Worm (Caenorhabditis elegans) whole organism, L3 larva: ENCODE data around the gene C01G6.4.

Experiments
- ZK546.5 ChIP-seq: sonication (generic microtip); optimal IDR thresholded peaks from 2 replicates; lab custom pipeline; 2017; ENCODE audit warnings: missing biosample characterization, missing genetic modification characterization
- aly-2 ChIP-seq: fragments of 150-350 bp; optimal IDR thresholded peaks from 2 replicates; lab custom pipeline; 2014; ENCODE audit warnings: missing biosample characterization, missing genetic modification characterization
- ama-1 ChIP-seq: fragments of 150-350 bp; optimal IDR thresholded peaks from 2 replicates; lab custom pipeline; 2018
- ceh-16 ChIP-seq: sonication (generic microtip); optimal IDR thresholded peaks from 2 replicates; lab custom pipeline; 2017; ENCODE audit warnings: missing biosample characterization, missing genetic modification characterization
- ceh-28 ChIP-seq: fragments of 150-350 bp; optimal IDR thresholded peaks from 2 replicates; lab custom pipeline; 2014; ENCODE audit warnings: missing biosample characterization, missing genetic modification reagents, missing genetic modification characterization
- ceh-9 ChIP-seq: sonication (generic microtip); optimal IDR thresholded peaks from 2 replicates; lab custom pipeline; 2018; ENCODE audit warnings: missing biosample characterization, missing genetic modification characterization
- daf-12 ChIP-seq: fragments of 150-350 bp; optimal IDR thresholded peaks from 2 replicates; lab custom pipeline; 2014; ENCODE audit warnings: missing biosample characterization, missing genetic modification reagents, missing genetic modification characterization
- egl-27 ChIP-seq: sonication (generic microtip); optimal IDR thresholded peaks from 4 replicates; lab custom pipeline; 2017; ENCODE audit warnings: missing biosample characterization, missing genetic modification reagents, missing genetic modification characterization
- egl-5 ChIP-seq: fragments of 150-350 bp; optimal IDR thresholded peaks from 2 replicates; lab custom pipeline; 2017; ENCODE audit warnings: missing biosample characterization, missing genetic modification reagents, missing genetic modification characterization, inconsistent platforms
- elt-1 ChIP-seq: fragments of 150-350 bp; optimal IDR thresholded peaks from 2 replicates; lab custom pipeline; 2014; ENCODE audit warnings: missing biosample characterization, missing genetic modification characterization
- elt-2 ChIP-seq: sonication (generic microtip); optimal IDR thresholded peaks from 2 replicates; lab custom pipeline; 2016; ENCODE audit warnings: missing genetic modification reagents, mild to moderate bottlenecking, missing genetic modification characterization, missing compliant biosample characterization
- elt-3 ChIP-seq, 3 experiments: fragments of 150-350 bp in 1 of 3; sonication (generic microtip) in 2 of 3; optimal IDR thresholded peaks; 2 replicates in 2 of 3; 4 replicates in 1 of 3; lab custom pipeline; 2014 to 2017; ENCODE audit warnings: missing biosample characterization in 3 of 3, missing genetic modification characterization in 3 of 3
- eor-1 ChIP-seq, 2 experiments: fragments of 150-350 bp; optimal IDR thresholded peaks; 2 replicates each; lab custom pipeline; 2014 to 2018; ENCODE audit warnings: missing biosample characterization in 2 of 2, missing genetic modification characterization in 2 of 2
- fkh-10 ChIP-seq: sonication (generic microtip); optimal IDR thresholded peaks from 2 replicates; lab custom pipeline; 2017; ENCODE audit warnings: missing biosample characterization, missing genetic modification reagents, missing genetic modification characterization
- fkh-2 ChIP-seq: fragments of 150-350 bp; optimal IDR thresholded peaks from 2 replicates; lab custom pipeline; 2014; ENCODE audit warnings: missing biosample characterization, missing genetic modification reagents, missing genetic modification characterization
- fos-1 ChIP-seq: fragments of 150-350 bp; optimal IDR thresholded peaks from 2 replicates; lab custom pipeline; 2014; ENCODE audit warnings: missing biosample characterization, missing genetic modification characterization
- hmg-11 ChIP-seq: sonication (generic microtip); optimal IDR thresholded peaks from 2 replicates; lab custom pipeline; 2016; ENCODE audit warnings: missing genetic modification characterization, missing compliant biosample characterization
- jun-1 ChIP-seq: fragments of 150-350 bp; optimal IDR thresholded peaks from 2 replicates; lab custom pipeline; 2014; ENCODE audit warnings: missing biosample characterization, missing genetic modification reagents, missing genetic modification characterization
- lin-15B ChIP-seq: fragments of 150-350 bp; optimal IDR thresholded peaks from 2 replicates; lab custom pipeline; 2014; ENCODE audit warnings: missing biosample characterization, missing genetic modification characterization
- lin-39 ChIP-seq: fragments of 150-350 bp; optimal IDR thresholded peaks from 2 replicates; lab custom pipeline; 2018; ENCODE audit warnings: missing biosample characterization, missing genetic modification reagents, missing genetic modification characterization
- lsy-12 ChIP-seq: sonication (generic microtip); optimal IDR thresholded peaks from 2 replicates; lab custom pipeline; 2016; ENCODE audit warnings: mild to moderate bottlenecking, missing genetic modification characterization, missing compliant biosample characterization
- mdl-1 ChIP-seq: fragments of 150-350 bp; optimal IDR thresholded peaks from 2 replicates; lab custom pipeline; 2014; ENCODE audit warnings: missing biosample characterization, missing genetic modification characterization
- mml-1 ChIP-seq: fragments of 150-350 bp; sonication (generic microtip); optimal IDR thresholded peaks from 3 replicates; lab custom pipeline; 2014; ENCODE audit warnings: missing biosample characterization, missing genetic modification characterization
- nfya-1 ChIP-seq: sonication (generic microtip); optimal IDR thresholded peaks from 2 replicates; lab custom pipeline; 2017; ENCODE audit warnings: missing genetic modification characterization, mild to moderate bottlenecking, missing compliant biosample characterization, antibody characterized with exemption, moderate library complexity; ENCODE audit not compliant: insufficient read depth
- nhr-11 ChIP-seq: fragments of 150-350 bp; optimal IDR thresholded peaks from 2 replicates; lab custom pipeline; 2014; ENCODE audit warnings: missing biosample characterization, missing genetic modification characterization
- nhr-12 ChIP-seq: fragments of 150-350 bp; optimal IDR thresholded peaks from 2 replicates; lab custom pipeline; 2014; ENCODE audit warnings: missing biosample characterization, missing genetic modification characterization
- nhr-23 ChIP-seq: fragments of 150-350 bp; optimal IDR thresholded peaks from 2 replicates; lab custom pipeline; 2014; ENCODE audit warnings: missing biosample characterization, missing genetic modification reagents, missing genetic modification characterization
- nhr-237 ChIP-seq: fragments of 150-350 bp; optimal IDR thresholded peaks from 2 replicates; lab custom pipeline; 2014; ENCODE audit warnings: missing biosample characterization, missing genetic modification characterization
- nhr-25 ChIP-seq: sonication (generic microtip); optimal IDR thresholded peaks from 2 replicates; lab custom pipeline; 2017; ENCODE audit warnings: missing biosample characterization, missing genetic modification characterization
- nhr-28 ChIP-seq: fragments of 150-350 bp; optimal IDR thresholded peaks from 2 replicates; lab custom pipeline; 2014; ENCODE audit warnings: missing biosample characterization, missing genetic modification characterization
- nhr-43 ChIP-seq: sonication (generic microtip); optimal IDR thresholded peaks from 2 replicates; lab custom pipeline; 2016; ENCODE audit warnings: mild to moderate bottlenecking, missing genetic modification characterization, missing compliant biosample characterization; ENCODE audit not compliant: poor library complexity, severe bottlenecking
- nhr-67 ChIP-seq: fragments of 150-350 bp; optimal IDR thresholded peaks from 2 replicates; lab custom pipeline; 2014; ENCODE audit warnings: missing biosample characterization, missing genetic modification characterization
- pha-4 ChIP-seq: fragments of 150-350 bp; optimal IDR thresholded peaks from 2 replicates; lab custom pipeline; 2014; ENCODE audit warnings: missing biosample characterization, missing genetic modification reagents, missing genetic modification characterization
- pqm-1 ChIP-seq: fragments of 150-350 bp; optimal IDR thresholded peaks from 2 replicates; lab custom pipeline; 2017; ENCODE audit warnings: missing biosample characterization, missing genetic modification characterization, inconsistent platforms
- sea-2 ChIP-seq: fragments of 150-350 bp; sonication (generic microtip); optimal IDR thresholded peaks from 4 replicates; lab custom pipeline; 2014; ENCODE audit warnings: missing biosample characterization, missing genetic modification reagents, missing genetic modification characterization
- skn-1 ChIP-seq: fragments of 150-350 bp; optimal IDR thresholded peaks from 2 replicates; lab custom pipeline; 2014; ENCODE audit warnings: missing biosample characterization, missing genetic modification characterization
- snpc-4 ChIP-seq: fragments of 150-350 bp; optimal IDR thresholded peaks from 2 replicates; lab custom pipeline; 2014; ENCODE audit warnings: missing biosample characterization, missing genetic modification characterization
- tbx-2 ChIP-seq: sonication (generic microtip); optimal IDR thresholded peaks from 2 replicates; lab custom pipeline; 2016; ENCODE audit warnings: mild to moderate bottlenecking, missing genetic modification characterization, missing compliant biosample characterization
- unc-39 ChIP-seq: sonication (generic microtip); optimal IDR thresholded peaks from 4 replicates; lab custom pipeline; 2017; ENCODE audit warnings: missing biosample characterization, missing genetic modification characterization
- unc-62 ChIP-seq: fragments of 150-350 bp; sonication (generic microtip); optimal IDR thresholded peaks from 4 replicates; lab custom pipeline; 2014; ENCODE audit warnings: missing biosample characterization, missing genetic modification reagents, missing genetic modification characterization
- ztf-11 ChIP-seq: fragments of 150-350 bp; optimal IDR thresholded peaks from 2 replicates; lab custom pipeline; 2014; ENCODE audit warnings: missing biosample characterization, missing genetic modification characterization

Gene C01G6.4

DNA sequence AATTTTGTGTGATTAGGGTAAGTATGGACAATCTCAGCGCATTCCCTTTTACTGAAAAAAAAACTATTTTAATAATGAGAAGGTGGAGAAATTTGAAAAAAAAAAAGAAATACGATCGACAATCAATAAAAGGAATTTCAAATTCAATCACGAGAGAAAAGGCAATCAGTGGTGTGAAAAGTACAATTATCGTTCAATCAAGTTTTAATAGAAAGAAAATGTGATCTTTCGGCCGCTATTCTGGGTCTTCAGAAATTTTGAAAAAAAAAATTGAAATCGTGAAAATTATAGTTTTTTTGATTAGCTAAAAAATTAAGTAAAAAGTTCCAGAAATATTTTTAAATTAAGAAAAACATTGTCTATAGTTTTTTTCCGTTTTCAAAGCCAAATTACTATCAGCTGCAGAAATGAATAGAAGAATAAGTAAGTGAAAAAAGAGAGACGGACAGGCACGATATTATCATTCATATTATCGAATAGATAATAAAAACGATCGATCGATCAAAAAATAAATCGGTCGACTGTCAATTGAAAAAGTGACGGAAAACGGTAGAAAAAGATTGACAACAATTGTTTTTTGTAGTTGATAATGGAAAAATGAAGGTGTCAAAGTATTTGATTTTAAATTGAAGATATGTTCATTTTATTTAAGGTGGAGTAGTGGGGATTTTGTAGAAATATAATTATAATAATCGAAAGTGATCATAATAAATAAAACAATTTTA lies 7.4 kb upstream of the C01G6.4 start, which contains the start of gene gldi-3:
Gene gldi-3, minus strand, starts transcription at position 51 of the 725 bp plus-strand sequence.
- peak; percentile 7 for TF ChIP-seq pqm-1 (tag; lab: Kevin White, UChicago)
- no peak for TF ChIP-seq egl-5
- peak; percentile 61 for TF ChIP-seq elt-2

DNA sequence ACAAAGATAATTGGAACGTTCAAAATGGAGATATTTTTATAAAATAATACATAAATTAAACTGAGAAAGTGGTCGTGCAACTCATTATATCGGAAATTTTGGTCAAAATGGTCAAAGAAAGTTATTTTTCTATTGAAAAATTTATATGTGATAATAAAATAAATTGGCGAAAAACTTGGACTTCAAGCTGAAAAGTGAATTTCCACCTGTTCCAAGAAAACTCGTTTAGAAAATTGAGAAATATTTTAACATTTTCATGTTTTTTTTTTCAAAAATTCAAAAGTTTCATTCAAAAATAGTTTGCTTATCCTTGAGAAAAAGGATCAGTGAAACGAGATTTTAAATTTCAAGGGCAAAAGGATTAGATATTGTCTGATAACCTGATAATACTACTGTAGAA lies 6.2 kb upstream of the C01G6.4 start:
- no peak for TF ChIP-seq hmg-11
- TF ChIP-seq snpc-4: no peak
- TF ChIP-seq jun-1 (tag; lab: Kevin White, UChicago): no peak
- no peak for TF ChIP-seq egl-27 (tag; lab: Kevin White, UChicago)
- TF ChIP-seq elt-1: no peak
- TF ChIP-seq unc-39 (tag; lab: Kevin White, UChicago): no peak
- no peak for TF ChIP-seq pha-4
- no peak for TF ChIP-seq fkh-2 (tag; lab: Kevin White, UChicago)
- TF ChIP-seq nfya-1 (tag; lab: Kevin White, UChicago): no peak
- no peak for TF ChIP-seq ceh-16 (tag; lab: Kevin White, UChicago)
- no peak for TF ChIP-seq ztf-11
- TF ChIP-seq ZK546.5 (tag; lab: Kevin White, UChicago): no peak
- no peak for TF ChIP-seq nhr-28

DNA sequence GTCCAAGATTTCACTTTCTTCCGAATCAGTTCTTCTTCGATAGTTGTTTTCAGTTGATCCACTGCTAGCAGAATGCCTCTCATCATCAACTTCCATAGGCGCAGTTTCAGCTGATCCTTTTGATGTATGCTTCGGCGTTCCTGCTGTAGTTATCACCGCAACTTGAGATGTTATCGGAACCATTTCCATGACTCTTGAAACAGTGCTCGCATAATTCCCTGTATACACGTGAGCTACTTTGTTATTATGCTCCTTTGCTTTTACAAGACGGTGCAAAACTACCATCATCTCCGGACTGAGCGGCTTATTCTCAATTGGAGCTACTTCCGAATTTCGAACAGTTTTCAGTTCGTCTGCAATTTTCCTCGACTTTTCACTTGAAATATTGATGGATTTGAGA lies 4.3 kb upstream of the C01G6.4 start:
- no peak for TF ChIP-seq nfya-1 (tag; lab: Kevin White, UChicago)
- TF ChIP-seq lin-39 (tag; lab: Kevin White, UChicago): no peak
- TF ChIP-seq nhr-25 (tag; lab: Kevin White, UChicago): peak; percentile 7

DNA sequence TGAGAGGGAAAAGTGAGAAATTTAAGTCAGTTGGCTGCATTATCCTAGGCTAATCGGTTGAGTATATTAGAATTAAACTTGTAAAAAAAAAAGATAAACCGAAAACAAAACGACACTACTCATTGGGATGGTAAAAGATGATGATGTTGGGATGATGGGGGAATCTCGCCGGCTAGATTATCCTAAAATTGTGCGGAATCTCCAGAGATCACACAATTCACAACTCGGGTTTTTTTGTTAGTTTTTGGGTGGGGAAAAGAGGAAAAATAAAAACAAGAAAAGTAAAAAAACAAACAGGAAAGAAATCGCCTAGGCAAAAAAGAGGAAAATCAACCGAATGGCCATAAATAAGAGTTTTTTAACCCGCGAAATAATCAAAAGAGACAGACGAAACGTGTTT lies 2.3 kb upstream of the C01G6.4 start:
- TF ChIP-seq ama-1 (lab: Kevin White, UChicago) (peak; percentile 59), elt-1 (no peak)

DNA sequence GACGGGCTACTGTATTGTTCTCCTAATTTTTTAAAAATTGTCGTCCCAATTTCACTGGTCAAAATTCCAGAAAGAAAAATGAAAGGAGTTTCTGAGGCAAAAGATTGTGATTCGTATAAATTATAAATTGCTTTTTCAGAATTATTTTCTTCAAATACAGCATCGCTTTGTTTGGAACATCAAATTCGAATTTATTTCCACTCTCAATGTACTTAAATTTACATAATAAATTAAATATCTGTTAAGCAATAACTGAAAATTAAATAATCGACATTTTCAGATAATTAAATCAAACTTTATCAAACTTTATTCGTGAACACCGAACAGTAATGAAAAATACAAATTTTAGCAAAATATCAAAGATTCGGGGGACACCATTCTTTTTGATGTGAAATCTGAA lies 1.9 kb upstream of the C01G6.4 start:
- no peak for TF ChIP-seq nhr-237
- TF ChIP-seq ceh-28 (tag; lab: Kevin White, UChicago): peak; percentile 8

DNA sequence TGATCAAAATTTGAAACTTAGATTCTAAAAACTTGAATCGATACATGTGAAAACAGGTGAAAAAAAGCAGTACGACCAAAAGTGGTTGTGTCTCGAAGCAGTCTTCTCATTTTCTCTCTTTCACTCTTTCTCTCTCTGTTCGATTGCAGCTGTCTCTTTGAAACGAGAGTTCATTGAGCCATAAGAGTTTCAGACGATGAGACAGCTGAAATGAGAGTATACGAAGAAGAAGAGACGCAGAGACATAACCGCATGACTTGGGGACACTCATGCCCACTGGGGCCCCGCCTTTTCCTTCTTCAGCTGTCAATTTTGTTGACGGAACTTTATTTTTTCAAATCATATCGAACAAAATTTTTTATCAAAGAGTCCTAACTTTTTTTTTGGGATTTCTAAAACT lies 1.1 kb upstream of the C01G6.4 start:
- TF ChIP-seq fkh-10 (GFP tag; lab: Kevin White, UChicago) (peak; percentile 31), lin-15B (tag; lab: Kevin White, UChicago) (peak; percentile 40), nhr-23 (tag; lab: Kevin White, UChicago) (peak; percentile 85), ceh-16 (tag; lab: Kevin White, UChicago) (no peak), nhr-11 (tag; lab: Kevin White, UChicago) (peak; percentile 83), ceh-28 (tag; lab: Kevin White, UChicago) (peak; percentile 85), nhr-67 (no peak), pha-4 (peak; percentile 91), ztf-11 (no peak), mdl-1 (peak; percentile 67), nhr-12 (tag; lab: Kevin White, UChicago) (no peak), jun-1 (tag; lab: Kevin White, UChicago) (peak; percentile 74), lsy-12 (tag; lab: Kevin White, UChicago) (peak; percentile 57), unc-62 (peak; percentile 84), elt-1 (no peak), sea-2 (no peak), egl-5 (peak; percentile 1), lin-39 (tag; lab: Kevin White, UChicago) (peak; percentile 76), fos-1 (tag; lab: Kevin White, UChicago) (no peak), egl-27 (tag; lab: Kevin White, UChicago) (peak; percentile 40), mml-1 (tag; lab: Kevin White, UChicago) (no peak), nhr-25 (tag; lab: Kevin White, UChicago) (peak; percentile 78), elt-3 (tag; optimal IDR thresholded peaks at IDR 0.05; lab: Kevin White, UChicago) (no peak), ZK546.5 (tag; lab: Kevin White, UChicago) (no peak), ceh-9 (tag; lab: Kevin White, UChicago) (no peak), tbx-2 (tag; lab: Kevin White, UChicago) (peak; percentile 39), nfya-1 (tag; lab: Kevin White, UChicago) (peak; percentile 93), skn-1 (tag; lab: Kevin White, UChicago) (peak; percentile 40), ama-1 (lab: Kevin White, UChicago) (peak; percentile 62), daf-12 (no peak), aly-2 (tag; lab: Kevin White, UChicago) (no peak), eor-1 (tag; optimal IDR thresholded peaks at IDR 0.05; lab: Kevin White, UChicago) (no peak), nhr-237 (no peak), nhr-43 (tag; lab: Kevin White, UChicago) (peak; percentile 69)
